Worm (Caenorhabditis elegans) whole organism, midembryonic: Measurements from ENCODE around the gene F54D1.1.
"Not testable (repeated sequence)": the region's sequence is repeated elsewhere in the genome, so short reads cannot be mapped to it uniquely, and the experiment has no call there.

Source experiments
- T22C8.4 ChIP-seq: fragments of 200-800 bp; sonication (Bioruptor generic); IDR thresholded peaks from 2 replicates; pipeline ENCODE4 v1.3.6; 2022; ENCODE audit warnings: missing genetic modification characterization, missing compliant biosample characterization
- cog-1 ChIP-seq: sonication (generic microtip); optimal IDR thresholded peaks from 2 replicates; lab custom pipeline; 2016; ENCODE audit warnings: missing genetic modification characterization, missing compliant biosample characterization
- flt-1 ChIP-seq: fragments of 200-800 bp; sonication (Bioruptor generic); IDR thresholded peaks from 2 replicates; pipeline ENCODE4 v1.3.6; 2022; ENCODE audit warnings: missing genetic modification characterization, missing compliant biosample characterization
- klf-2 ChIP-seq: fragments of 200-800 bp; sonication (Bioruptor generic); conservative IDR thresholded peaks from 2 replicates; pipeline ENCODE4 v1.3.6; 2022; ENCODE audit warnings: missing genetic modification reagents, missing genetic modification characterization, missing compliant biosample characterization
- med-1 ChIP-seq: sonication (generic microtip); optimal IDR thresholded peaks from 2 replicates; lab custom pipeline; 2017; ENCODE audit warnings: missing genetic modification characterization, mild to moderate bottlenecking, missing compliant biosample characterization, antibody characterized with exemption, missing genetic modification reagents; ENCODE audit not compliant: insufficient read depth
- ref-1 ChIP-seq: fragments of 200-800 bp; sonication (Bioruptor generic); conservative IDR thresholded peaks from 2 replicates; pipeline ENCODE4 v1.3.6; 2022; ENCODE audit warnings: missing genetic modification reagents, missing genetic modification characterization, missing compliant biosample characterization
- tab-1 ChIP-seq: fragments of 200-800 bp; sonication (Bioruptor generic); IDR thresholded peaks from 2 replicates; pipeline ENCODE4 v1.3.6; 2022; ENCODE audit warnings: missing genetic modification characterization, missing compliant biosample characterization
- ztf-23 ChIP-seq: fragments of 200-800 bp; sonication (Bioruptor generic); IDR thresholded peaks from 2 replicates; pipeline ENCODE4 v1.3.6; 2022; ENCODE audit warnings: missing genetic modification reagents, missing genetic modification characterization, missing compliant biosample characterization
- ztf-29 ChIP-seq: fragments of 200-800 bp; sonication (Bioruptor generic); IDR thresholded peaks from 2 replicates; pipeline ENCODE4 v1.3.6; 2022; ENCODE audit warnings: missing genetic modification reagents, missing genetic modification characterization, missing compliant biosample characterization

F54D1.1 gene

DNA sequence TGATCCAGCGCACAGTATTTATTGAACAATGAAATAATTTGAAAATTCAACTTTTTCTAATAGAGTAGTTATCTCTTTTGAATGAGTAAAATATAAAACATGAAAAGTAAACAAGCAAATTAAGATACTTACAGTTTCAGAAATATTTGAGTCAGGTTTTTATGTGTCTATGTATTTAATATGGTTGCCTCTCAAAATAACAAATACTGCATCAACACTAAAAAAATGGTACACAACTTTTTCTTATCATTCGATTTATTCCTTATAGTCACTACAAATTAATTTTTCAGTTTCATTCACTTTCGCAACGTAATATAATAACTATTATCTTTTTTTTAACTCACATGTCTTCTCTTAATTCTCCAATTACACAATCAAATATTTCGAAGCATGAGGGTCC is 14.2 kb upstream of the F54D1.1 start:
- TF ChIP-seq ztf-23 (GFP tag; lab: Robert Waterston, UW) (no peak), T22C8.4 (no peak), klf-2 (GFP tag; lab: Robert Waterston, UW) (no peak), ref-1 (no peak), tab-1 (GFP tag; lab: Robert Waterston, UW) (no peak), ztf-29 (GFP tag; lab: Robert Waterston, UW) (no peak), med-1 (GFP tag; lab: Kevin White, UChicago) (no peak), flt-1 (no peak), cog-1 (tag; lab: Kevin White, UChicago) (no peak)

DNA sequence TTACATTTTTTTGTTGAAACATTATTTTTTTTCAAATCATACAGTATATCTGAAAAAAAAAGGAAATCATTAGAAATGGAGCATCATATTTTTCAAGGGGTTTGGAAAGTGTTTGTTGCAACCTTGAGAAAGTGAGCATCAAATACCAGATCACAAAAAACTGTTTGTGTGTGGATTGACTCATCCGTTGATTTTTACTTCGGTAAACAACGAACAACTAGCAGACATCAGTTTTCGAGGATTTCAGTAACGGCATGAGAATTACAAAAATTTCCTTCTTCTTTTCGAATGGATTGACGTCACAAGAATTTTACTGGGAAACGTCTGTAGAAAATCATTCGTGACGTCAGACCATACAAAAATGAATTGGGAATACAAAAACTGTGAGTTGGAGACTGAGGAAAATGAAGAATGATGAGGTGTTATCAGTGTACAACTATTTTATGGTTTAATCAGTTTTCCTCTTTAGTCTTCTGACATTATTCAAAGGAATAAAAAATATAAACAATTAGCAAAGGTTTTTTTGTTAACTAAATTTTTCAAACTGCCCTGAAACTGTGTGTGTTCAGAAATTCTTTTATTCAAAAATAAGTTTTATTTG is 13.5 kb upstream of the F54D1.1 start, which contains the start of gene C05C12.4:
TSS of gene C05C12.4 (minus strand) at position 51 of the 601 bp plus-strand sequence.
- no peak for TF ChIP-seq flt-1
- no peak for TF ChIP-seq klf-2 (GFP tag; lab: Robert Waterston, UW)
- TF ChIP-seq med-1 (GFP tag; lab: Kevin White, UChicago) = no peak
- no peak for TF ChIP-seq cog-1 (tag; lab: Kevin White, UChicago)
- no peak for TF ChIP-seq ztf-23 (GFP tag; lab: Robert Waterston, UW)
- no peak for TF ChIP-seq ztf-29 (GFP tag; lab: Robert Waterston, UW)
- no peak for TF ChIP-seq T22C8.4
- TF ChIP-seq tab-1 (GFP tag; lab: Robert Waterston, UW) = no peak
- TF ChIP-seq ref-1 = no peak

DNA sequence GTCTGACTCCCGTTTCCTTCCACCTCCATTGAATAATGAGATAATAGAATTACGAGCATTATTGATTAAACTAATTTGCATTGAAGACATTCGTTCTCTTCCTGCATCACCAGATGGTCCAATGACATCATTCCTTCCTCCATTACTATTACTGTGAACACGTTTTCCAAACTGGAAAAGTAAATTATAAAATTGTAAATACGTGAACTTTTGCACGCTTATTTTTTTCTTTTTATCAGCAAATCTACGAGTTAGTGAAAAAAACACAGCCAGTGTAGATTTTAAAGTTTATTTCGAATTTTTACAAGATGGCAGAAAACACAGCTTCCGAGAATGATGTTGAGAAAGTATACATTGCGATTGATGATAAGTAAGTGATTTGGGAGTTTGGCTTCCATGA is 7.9 kb upstream of the F54D1.1 start, which contains the start of gene C05C12.1:
TSS of gene C05C12.1 (plus strand) at position 301 of the 400 bp plus-strand sequence.
- TF ChIP-seq flt-1; ref-1; ztf-23 (GFP tag; lab: Robert Waterston, UW): not testable (repeated sequence)

DNA sequence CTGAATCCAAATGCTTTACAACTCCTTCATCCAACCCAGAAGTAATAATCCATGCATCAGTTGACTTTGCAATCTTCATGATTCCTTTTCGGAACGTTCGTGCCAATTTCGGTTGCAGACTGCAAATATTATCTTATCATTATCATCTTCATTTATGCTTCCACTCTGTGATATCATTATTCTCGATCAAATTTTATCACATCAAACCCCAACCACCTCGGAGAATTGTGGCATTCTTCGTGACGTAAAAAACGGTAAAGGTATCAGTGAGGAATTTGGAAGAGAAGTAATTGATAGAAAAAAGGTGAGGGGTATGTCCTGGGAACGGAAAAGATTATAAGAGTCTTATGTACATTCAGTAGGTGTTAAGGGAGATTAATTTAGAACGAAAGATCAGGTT is 4.2 kb upstream of the F54D1.1 start:
- TF ChIP-seq ref-1 = no peak
- TF ChIP-seq ztf-23 (GFP tag; lab: Robert Waterston, UW) = no peak
- no peak for TF ChIP-seq cog-1 (tag; lab: Kevin White, UChicago)
- TF ChIP-seq flt-1 = no peak
- TF ChIP-seq med-1 (GFP tag; lab: Kevin White, UChicago) = no peak

DNA sequence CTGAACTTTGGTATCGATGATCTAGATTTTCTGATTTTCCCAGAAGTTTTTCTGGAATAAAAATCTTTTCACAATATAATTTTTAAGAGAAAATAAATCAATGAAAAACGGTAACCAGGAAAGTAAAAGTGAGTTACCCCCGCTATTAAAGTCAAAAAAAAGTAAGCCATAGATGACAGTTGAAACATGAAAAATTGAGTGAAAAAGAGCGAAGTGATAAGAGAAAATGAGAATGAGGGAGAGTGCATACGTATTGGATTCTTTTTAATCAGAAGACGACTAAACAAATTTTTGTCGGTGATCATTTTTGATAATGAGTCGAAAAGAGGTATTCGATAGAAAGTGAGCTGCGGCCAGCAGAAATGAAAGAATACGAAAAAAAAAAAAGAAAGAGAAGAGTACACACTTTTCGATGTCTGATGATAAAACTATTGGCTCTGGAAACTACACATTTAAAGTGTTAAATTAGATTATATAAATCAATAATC is 2.1 kb upstream of the F54D1.1 start, which contains the start of gene gtl-1:
TSS of gene gtl-1 (minus strand) at position 51 of the 488 bp plus-strand sequence.
- TF ChIP-seq klf-2 (GFP tag; lab: Robert Waterston, UW) = no peak
- TF ChIP-seq tab-1 (GFP tag; lab: Robert Waterston, UW) = no peak
- no peak for TF ChIP-seq ref-1
- no peak for TF ChIP-seq flt-1
- no peak for TF ChIP-seq med-1 (GFP tag; lab: Kevin White, UChicago)
- no peak for TF ChIP-seq T22C8.4
- TF ChIP-seq cog-1 (tag; lab: Kevin White, UChicago) = no peak
- TF ChIP-seq ztf-23 (GFP tag; lab: Robert Waterston, UW) = no peak
- TF ChIP-seq ztf-29 (GFP tag; lab: Robert Waterston, UW) = no peak

DNA sequence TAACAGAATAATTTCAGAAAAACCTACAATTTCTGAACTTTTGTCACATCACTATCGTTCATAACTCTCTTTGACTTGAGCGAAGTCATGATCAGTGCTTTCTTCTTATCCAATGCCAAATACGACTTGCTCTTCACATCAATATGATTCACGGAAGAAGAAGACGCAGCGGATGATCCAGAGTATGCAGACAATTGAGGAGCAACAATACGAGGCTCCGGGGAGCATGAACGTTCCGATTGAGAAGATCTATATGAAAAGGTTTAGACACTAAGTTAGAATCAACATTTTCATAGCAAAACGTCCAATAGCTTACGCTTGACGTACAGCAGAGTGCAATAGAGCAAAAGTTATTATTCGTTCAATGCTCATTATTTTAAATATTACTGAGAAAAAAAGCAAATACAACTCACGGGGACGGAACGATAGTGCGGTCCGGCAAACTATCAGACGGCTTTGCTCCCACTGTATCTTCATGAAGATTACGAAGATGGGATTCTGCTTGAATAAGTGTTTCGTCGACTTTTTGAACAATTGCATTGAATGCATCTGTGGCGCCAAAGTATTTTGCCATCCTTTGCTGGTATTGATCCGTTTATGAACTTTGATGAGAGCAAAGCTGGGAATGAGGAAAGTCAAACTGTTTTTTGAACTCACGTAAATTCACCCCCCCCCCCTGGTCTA is 949 bp upstream of the F54D1.1 start, which contains the start of gene C05C12.5:
TSS of gene C05C12.5 (minus strand) at position 642 of the 684 bp plus-strand sequence.
- TF ChIP-seq cog-1 (tag; lab: Kevin White, UChicago) (no peak), med-1 (GFP tag; lab: Kevin White, UChicago) (no peak), ztf-29 (GFP tag; lab: Robert Waterston, UW) (no peak), klf-2 (GFP tag; lab: Robert Waterston, UW) (no peak), ref-1 (no peak)

DNA sequence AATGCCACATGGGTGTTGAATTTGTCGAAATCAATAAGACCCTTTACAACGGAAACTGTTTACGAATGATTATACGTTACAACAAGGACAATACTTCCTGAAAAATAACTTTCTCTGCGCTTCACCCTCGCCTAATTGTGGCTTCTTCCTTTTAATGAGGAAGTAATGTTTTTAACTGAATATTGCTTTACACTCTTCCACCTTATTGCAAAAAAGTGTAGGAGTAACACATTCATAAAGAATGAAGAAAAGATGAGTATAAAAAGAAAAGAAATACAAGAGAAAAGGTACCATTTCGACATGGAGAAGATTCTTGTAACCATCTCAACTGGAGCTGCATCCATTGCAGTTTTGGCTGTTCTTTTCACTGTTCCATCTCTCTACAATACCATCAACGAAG is 1.5 kb downstream of the F54D1.1 start, which contains the start of gene col-126:
TSS of gene col-126 (plus strand) at position 301 of the 400 bp plus-strand sequence.
- not testable (repeated sequence) for TF ChIP-seq ztf-29 (GFP tag; lab: Robert Waterston, UW); klf-2 (GFP tag; lab: Robert Waterston, UW); ref-1

DNA sequence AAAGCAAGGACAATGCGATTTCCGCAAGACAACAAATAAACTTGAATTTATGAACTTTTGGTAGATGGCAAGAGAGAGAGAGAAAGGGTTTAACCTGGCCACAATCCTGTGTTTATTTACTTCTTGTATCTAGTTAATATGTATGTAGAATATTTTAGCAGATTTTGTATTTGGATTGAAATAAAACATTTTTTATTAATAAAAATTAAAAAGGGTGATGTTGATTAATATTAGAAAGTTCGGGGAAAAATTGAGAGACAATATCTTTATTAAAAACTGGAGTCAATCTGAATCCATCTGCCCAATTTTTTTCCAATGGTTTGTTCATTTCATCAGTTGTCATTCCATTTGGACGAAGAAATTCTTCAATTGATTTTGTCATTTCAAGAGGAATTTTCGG is 4.5 kb downstream of the F54D1.1 start, which contains the start of gene col-127:
TSS of gene col-127 (minus strand) at position 101 of the 400 bp plus-strand sequence.
- no peak for TF ChIP-seq ref-1
- TF ChIP-seq klf-2 (GFP tag; lab: Robert Waterston, UW) = no peak
- TF ChIP-seq T22C8.4 = no peak

DNA sequence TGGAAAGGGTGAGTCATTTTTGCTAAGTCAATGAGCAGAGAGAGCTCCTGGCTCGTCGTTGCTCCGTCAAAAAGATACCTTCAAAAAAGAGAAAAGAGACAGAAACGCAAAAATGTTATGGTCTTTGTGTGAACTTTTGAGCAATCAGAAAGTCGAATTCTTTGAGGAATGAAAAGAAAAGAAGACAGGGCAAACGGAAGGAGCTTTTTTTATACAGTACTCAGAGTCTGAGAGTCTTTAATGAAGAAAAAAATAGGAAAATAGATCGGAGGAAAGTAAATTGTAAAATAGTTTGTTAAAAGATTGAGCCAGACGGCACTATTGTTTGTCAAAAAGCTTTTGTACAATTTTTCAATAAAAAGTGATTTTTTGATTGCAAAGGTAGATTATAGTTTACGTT is 7.8 kb downstream of the F54D1.1 start:
- TF ChIP-seq med-1 (GFP tag; lab: Kevin White, UChicago) = no peak
- no peak for TF ChIP-seq tab-1 (GFP tag; lab: Robert Waterston, UW)
- TF ChIP-seq flt-1 = no peak
- TF ChIP-seq ztf-23 (GFP tag; lab: Robert Waterston, UW) = no peak
- no peak for TF ChIP-seq T22C8.4
- no peak for TF ChIP-seq cog-1 (tag; lab: Kevin White, UChicago)
- no peak for TF ChIP-seq ref-1
- TF ChIP-seq klf-2 (GFP tag; lab: Robert Waterston, UW) = no peak
- no peak for TF ChIP-seq ztf-29 (GFP tag; lab: Robert Waterston, UW)

DNA sequence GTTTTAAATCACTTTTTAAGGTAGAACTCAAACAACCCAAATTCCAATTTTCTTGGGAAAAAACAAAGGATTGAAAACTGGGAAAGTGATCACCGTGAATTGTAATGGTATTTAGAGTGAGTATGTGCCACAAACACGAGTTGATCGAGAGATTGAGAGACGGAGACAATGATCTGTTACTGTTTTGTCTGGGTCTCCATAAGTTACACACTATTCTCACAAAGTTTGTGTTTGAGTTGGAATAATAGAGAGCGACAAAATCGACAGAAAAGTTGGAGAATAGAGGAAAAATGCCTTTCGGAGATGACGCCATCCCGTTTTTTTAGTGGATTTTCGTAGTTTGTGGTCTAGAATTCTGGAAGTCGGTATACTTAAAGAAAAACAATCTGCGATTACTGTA is 9.6 kb downstream of the F54D1.1 start, which contains the start of gene nhr-7:
TSS of gene nhr-7 (minus strand) at position 101 of the 400 bp plus-strand sequence.
- TF ChIP-seq med-1 (GFP tag; lab: Kevin White, UChicago) (no peak), T22C8.4 (no peak), ref-1 (no peak), tab-1 (GFP tag; lab: Robert Waterston, UW) (no peak), ztf-29 (GFP tag; lab: Robert Waterston, UW) (no peak), ztf-23 (GFP tag; lab: Robert Waterston, UW) (no peak), klf-2 (GFP tag; lab: Robert Waterston, UW) (no peak), cog-1 (tag; lab: Kevin White, UChicago) (no peak), flt-1 (no peak)
